Worm (Caenorhabditis elegans): ENCODE results near the gene pen-2.
A peak's percentile ranks its signal among the peaks of the same experiment; 100 is the strongest.

The pen-2 gene

DNA sequence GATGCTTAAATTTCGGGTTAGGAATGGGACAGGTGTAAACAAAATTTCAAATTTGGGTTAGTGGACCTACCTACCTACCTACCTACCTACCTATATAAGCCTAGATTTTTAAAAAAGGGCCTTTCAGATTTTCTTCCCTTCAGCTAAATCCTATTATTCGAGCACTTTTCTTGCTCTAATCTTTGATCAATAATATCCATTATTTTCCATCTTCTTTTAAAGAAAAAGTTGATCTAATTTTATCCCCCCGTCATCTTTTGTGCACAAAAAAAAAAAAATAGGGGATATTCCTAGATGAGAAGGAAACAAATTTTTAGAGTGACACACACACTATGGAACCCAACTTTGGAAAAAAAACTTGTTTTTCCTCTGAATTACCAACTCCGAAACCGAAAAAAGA is 47.7 kb downstream of the pen-2 start:
- TF ChIP-seq fkh-10 (GFP tag; optimal IDR thresholded peaks at IDR 0.05) (peak; percentile 60), ceh-32 (tag; optimal IDR thresholded peaks at IDR 0.05; ENCODE audit: poor library complexity) (no peak), nhr-102 (tag; optimal IDR thresholded peaks at IDR 0.05) (no peak), dmd-6 (GFP tag; IDR thresholded peaks at IDR 0.05) (no peak), mes-2 (tag; optimal IDR thresholded peaks at IDR 0.05; ENCODE audit: poor library complexity, severe bottlenecking) (no peak), ces-1 (GFP tag; optimal IDR thresholded peaks at IDR 0.05) (peak; percentile 53), fos-1 (tag; optimal IDR thresholded peaks at IDR 0.05) (no peak), Y48G9A.11 (GFP tag; IDR thresholded peaks at IDR 0.05) (no peak), aha-1 (tag) (peak; percentile 13), zfp-3 (GFP tag; conservative IDR thresholded peaks at IDR 0.05) (no peak), mep-1 (tag; optimal IDR thresholded peaks at IDR 0.05) (no peak), egl-43 (GFP tag; IDR thresholded peaks at IDR 0.05) (no peak), pqm-1 (tag; optimal IDR thresholded peaks at IDR 0.05) (no peak), lsy-2 (tag; optimal IDR thresholded peaks at IDR 0.05) (no peak), gei-8 (GFP tag; optimal IDR thresholded peaks at IDR 0.05) (no peak), aly-2 (tag; optimal IDR thresholded peaks at IDR 0.05) (no peak), snpc-1.2 (GFP tag; IDR thresholded peaks at IDR 0.05) (no peak), php-3 (GFP tag; IDR thresholded peaks at IDR 0.05) (no peak), nhr-25 (tag; optimal IDR thresholded peaks at IDR 0.05; ENCODE audit: borderline replicate concordance, insufficient read depth) (no peak), unc-62 (GFP tag; optimal IDR thresholded peaks at IDR 0.05 in 1 of 2) (no peak), unc-62 (tag; optimal IDR thresholded peaks at IDR 0.05) (no peak), lim-7 (GFP tag; IDR thresholded peaks at IDR 0.05) (no peak), zip-2 (tag; optimal IDR thresholded peaks at IDR 0.05) (no peak)

DNA sequence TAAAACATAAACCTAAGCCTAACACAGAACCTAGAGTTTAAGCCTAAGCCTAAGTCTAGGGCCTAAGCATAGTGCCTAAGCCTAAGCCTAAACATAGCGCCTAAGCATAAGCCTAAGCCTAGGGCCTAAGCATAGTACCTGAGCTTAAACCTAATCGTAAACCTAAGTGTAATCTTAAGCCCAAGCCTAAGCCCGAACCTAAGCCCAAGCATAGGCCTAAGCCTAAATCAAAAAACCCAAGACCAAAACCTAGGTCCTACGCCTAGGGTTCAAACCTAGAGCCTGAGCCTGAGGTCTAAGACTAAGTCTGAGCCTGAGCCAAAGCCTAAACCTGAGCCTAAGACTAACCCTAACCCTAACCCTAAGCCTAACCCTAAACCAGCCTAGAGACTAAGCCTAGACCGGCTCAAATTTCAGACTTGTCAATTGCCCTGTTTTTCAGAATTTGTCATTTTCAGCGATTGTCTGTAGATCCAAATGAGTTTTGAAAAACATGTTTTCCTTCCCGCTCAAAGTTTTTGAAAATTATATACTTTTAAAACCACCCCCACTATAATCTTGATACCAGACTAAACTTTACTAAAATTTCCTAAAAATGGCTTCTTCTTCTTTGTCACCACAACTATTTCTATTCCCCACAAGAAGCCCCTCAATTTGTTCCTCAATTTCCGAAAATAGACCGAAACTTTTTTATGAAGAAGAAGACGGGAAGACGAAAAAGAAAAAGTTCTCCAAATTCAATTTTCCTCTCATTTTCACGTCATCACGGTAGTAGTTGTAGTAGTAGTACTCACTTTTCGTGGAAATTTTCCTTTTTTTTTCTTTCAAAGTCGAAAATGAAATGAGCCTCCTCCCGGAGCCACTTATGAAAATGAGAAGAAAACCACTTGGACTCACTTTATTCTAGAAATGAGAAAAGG is 48.7 kb downstream of the pen-2 start:
- TF ChIP-seq ztf-11 (tag; optimal IDR thresholded peaks at IDR 0.05) = no peak
- TF ChIP-seq aha-1 (tag) = peak; percentile 93
- TF ChIP-seq fkh-10 (GFP tag; optimal IDR thresholded peaks at IDR 0.05) = peak; percentile 79
- 0 out of 2 replicates have a peak, but pooled peaks have one; percentile 12 for TF ChIP-seq vab-7 (GFP tag; IDR thresholded peaks at IDR 0.05)
- no peak for TF ChIP-seq unc-130 (GFP tag; optimal IDR thresholded peaks at IDR 0.05)
- no peak for TF ChIP-seq sdz-12 (GFP tag; optimal IDR thresholded peaks at IDR 0.05)
- TF ChIP-seq unc-62 (GFP tag; optimal IDR thresholded peaks at IDR 0.05 in 1 of 2) = peak in 1 of 2 experiments; percentile 99
- TF ChIP-seq unc-62 (tag; optimal IDR thresholded peaks at IDR 0.05) = no peak
- TF ChIP-seq ces-1 (GFP tag; optimal IDR thresholded peaks at IDR 0.05) = peak; percentile 66
- no peak for TF ChIP-seq dmd-8 (GFP tag; IDR thresholded peaks at IDR 0.05)

DNA sequence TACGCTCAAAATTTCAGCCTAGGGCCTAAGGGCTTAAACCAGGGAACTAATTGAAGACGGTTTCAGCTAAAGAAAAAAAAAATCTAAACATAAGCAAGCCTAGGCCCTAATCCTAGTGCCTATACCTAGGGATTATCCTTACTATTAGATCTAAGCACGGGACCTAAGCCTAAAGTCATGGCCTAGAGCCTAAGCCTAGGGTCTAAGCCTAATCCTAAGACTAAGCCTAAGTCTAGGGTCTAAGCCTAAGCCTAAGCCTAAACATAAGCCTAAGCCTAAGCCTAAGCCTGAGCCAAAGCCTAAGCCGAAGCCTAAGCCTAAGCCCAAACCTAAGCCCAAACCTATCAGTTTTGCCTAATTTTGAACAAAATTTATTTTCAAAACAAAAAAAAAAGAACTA is 49.6 kb downstream of the pen-2 start:
- no peak for TF ChIP-seq hlh-11 (tag; optimal IDR thresholded peaks at IDR 0.05)
- no peak for TF ChIP-seq madf-9 (GFP tag; conservative IDR thresholded peaks at IDR 0.05)
- no peak for TF ChIP-seq aha-1 (tag)
- TF ChIP-seq skn-1 (tag; optimal IDR thresholded peaks at IDR 0.05) = no peak

DNA sequence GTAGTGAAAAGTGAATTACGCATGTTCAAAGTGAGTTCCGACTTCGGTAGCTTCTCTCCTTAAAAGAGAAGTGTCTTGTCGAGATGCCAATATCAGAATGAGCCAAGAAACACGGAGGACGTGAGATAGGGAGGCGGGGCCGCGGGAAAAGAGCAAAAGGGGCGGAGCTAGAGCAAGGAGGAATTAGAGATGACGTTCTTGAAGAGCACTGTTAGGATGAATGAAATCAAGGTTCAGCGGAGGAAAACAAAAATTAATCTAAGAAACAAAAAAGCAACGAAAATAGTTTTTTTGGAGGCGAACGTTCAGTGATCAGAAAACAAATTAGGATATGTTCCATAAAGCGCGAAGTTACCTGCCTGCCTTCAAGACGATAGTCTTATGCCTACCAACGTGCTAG is 50.0 kb downstream of the pen-2 start, which contains the start of gene nlp-21:
nlp-21 (minus strand) TSS at position 101 of the 400 bp plus-strand sequence.
- TF ChIP-seq zag-1 (tag; optimal IDR thresholded peaks at IDR 0.05) = no peak
- no peak for TF ChIP-seq ceh-62 (tag; optimal IDR thresholded peaks at IDR 0.05)
- no peak for TF ChIP-seq ceh-20 (GFP tag; IDR thresholded peaks at IDR 0.05)
- TF ChIP-seq lin-29 (GFP tag; IDR thresholded peaks at IDR 0.05) = no peak
- no peak for TF ChIP-seq Y105C5A.15 (GFP tag; IDR thresholded peaks at IDR 0.05)
- no peak for TF ChIP-seq fkh-10 (GFP tag; optimal IDR thresholded peaks at IDR 0.05)
- TF ChIP-seq lir-3 (tag; optimal IDR thresholded peaks at IDR 0.05) = no peak
- TF ChIP-seq nhr-237 (tag; optimal IDR thresholded peaks at IDR 0.05) = no peak
- TF ChIP-seq mdt-29 (GFP tag; IDR thresholded peaks at IDR 0.05) = no peak
- TF ChIP-seq Y75B8A.6 (GFP tag; IDR thresholded peaks at IDR 0.05) = no peak
- TF ChIP-seq nhr-111 (GFP tag; optimal IDR thresholded peaks at IDR 0.05) = no peak
- TF ChIP-seq F44E2.7 (GFP tag; IDR thresholded peaks at IDR 0.05) = no peak

Measured in whole organism, L4 larva.